Worm (Caenorhabditis elegans): ENCODE measurements around the gene C55A6.10.

ce11 chrV:11531831-11532534 is 26.8 kb downstream of the C55A6.10 start:
- TF ChIP-seq flt-1 (GFP tag; IDR thresholded peaks at IDR 0.05) (no peak), ref-1 (GFP tag; conservative IDR thresholded peaks at IDR 0.05) (no peak)
